Worm (Caenorhabditis elegans): ENCODE results near the gene prx-13.

Gene prx-13

DNA sequence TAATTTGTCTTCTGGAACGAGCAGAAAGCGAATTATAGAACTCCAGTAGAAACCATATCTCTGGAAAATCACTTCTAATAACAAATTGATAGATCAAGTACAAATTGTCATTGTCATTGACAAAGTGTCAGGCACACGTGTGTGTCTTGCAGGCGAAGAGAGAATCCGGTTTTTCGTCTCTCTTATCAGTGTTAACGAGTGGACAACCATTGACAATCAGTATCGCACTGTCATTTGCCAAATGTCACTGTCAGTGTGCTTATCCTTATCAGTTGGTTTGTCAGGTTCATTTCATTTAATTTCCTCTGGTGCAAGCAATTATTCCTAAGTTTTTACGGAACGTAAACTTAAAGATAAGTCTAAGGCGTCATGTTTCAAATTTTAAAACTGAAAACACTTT, 21.7 kb upstream of the prx-13 start (continued):
- no peak for TF ChIP-seq lim-7 (GFP tag; IDR thresholded peaks at IDR 0.05)
- TF ChIP-seq hmg-1.1 (GFP tag; IDR thresholded peaks at IDR 0.05), result no peak
- no peak for TF ChIP-seq lin-15B (tag; optimal IDR thresholded peaks at IDR 0.05)
- no peak for TF ChIP-seq D1046.2 (GFP tag; IDR thresholded peaks at IDR 0.05)
- no peak for TF ChIP-seq lin-29 (GFP tag; IDR thresholded peaks at IDR 0.05)
- no peak for TF ChIP-seq ZK546.5 (tag; optimal IDR thresholded peaks at IDR 0.05)
- no peak for TF ChIP-seq F37D6.2 (tag; optimal IDR thresholded peaks at IDR 0.05)
- peak; percentile 79 for TF ChIP-seq dmd-6 (GFP tag; IDR thresholded peaks at IDR 0.05)
- no peak for TF ChIP-seq nhr-11 (tag; optimal IDR thresholded peaks at IDR 0.05)
- TF ChIP-seq skn-1 (tag; optimal IDR thresholded peaks at IDR 0.05), result no peak
- no peak for TF ChIP-seq nhr-6 (tag; optimal IDR thresholded peaks at IDR 0.05)
- 0 out of 2 replicates have a peak, but pooled peaks have one; percentile 41 for TF ChIP-seq php-3 (GFP tag; IDR thresholded peaks at IDR 0.05)
- TF ChIP-seq zag-1 (tag; optimal IDR thresholded peaks at IDR 0.05), result no peak
- TF ChIP-seq sdz-12 (GFP tag; optimal IDR thresholded peaks at IDR 0.05), result no peak
- TF ChIP-seq vab-7 (GFP tag; IDR thresholded peaks at IDR 0.05), result no peak
- no peak for TF ChIP-seq gei-8 (GFP tag; optimal IDR thresholded peaks at IDR 0.05)
- TF ChIP-seq unc-130 (GFP tag; optimal IDR thresholded peaks at IDR 0.05), result no peak
- no peak for TF ChIP-seq Y48G9A.11 (GFP tag; IDR thresholded peaks at IDR 0.05)
- TF ChIP-seq tag-97 (GFP tag; IDR thresholded peaks at IDR 0.05), result no peak
- no peak for TF ChIP-seq duxl-1 (tag; optimal IDR thresholded peaks at IDR 0.05; ENCODE audit: poor library complexity)
- no peak for TF ChIP-seq ceh-32 (tag; optimal IDR thresholded peaks at IDR 0.05; ENCODE audit: poor library complexity)
- no peak for TF ChIP-seq ceh-44 (GFP tag; IDR thresholded peaks at IDR 0.05)
- no peak for TF ChIP-seq snpc-1.2 (GFP tag; IDR thresholded peaks at IDR 0.05)
- TF ChIP-seq snpc-4 (tag; optimal IDR thresholded peaks at IDR 0.05), result no peak
- TF ChIP-seq Y5F2A.4 (GFP tag; optimal IDR thresholded peaks at IDR 0.05), result no peak
- TF ChIP-seq aly-2 (tag; optimal IDR thresholded peaks at IDR 0.05), result no peak
- TF ChIP-seq unc-62 (GFP tag; optimal IDR thresholded peaks at IDR 0.05 in 1 of 2), result peak in 1 of 2 experiments; percentile 75
- TF ChIP-seq unc-62 (tag; optimal IDR thresholded peaks at IDR 0.05), result no peak
- TF ChIP-seq mdt-29 (GFP tag; IDR thresholded peaks at IDR 0.05), result no peak
- no peak for TF ChIP-seq Y75B8A.6 (GFP tag; IDR thresholded peaks at IDR 0.05)
- TF ChIP-seq ceh-20 (GFP tag; IDR thresholded peaks at IDR 0.05), result no peak
- TF ChIP-seq lin-13 (GFP tag; optimal IDR thresholded peaks at IDR 0.05), result no peak
- TF ChIP-seq arid-1 (GFP tag; conservative IDR thresholded peaks at IDR 0.05), result no peak
- peak in 1 of 2 experiments; percentile 37 for TF ChIP-seq mdl-1 (tag; optimal IDR thresholded peaks at IDR 0.05)
- no peak for TF ChIP-seq fos-1 (tag; optimal IDR thresholded peaks at IDR 0.05)
- 0 out of 2 replicates have a peak, but pooled peaks have one; percentile 22 for TF ChIP-seq lin-1 (GFP tag; IDR thresholded peaks at IDR 0.05)
- TF ChIP-seq pqm-1 (tag; optimal IDR thresholded peaks at IDR 0.05), result peak; percentile 93
- no peak for TF ChIP-seq zip-11 (GFP tag; IDR thresholded peaks at IDR 0.05)

DNA sequence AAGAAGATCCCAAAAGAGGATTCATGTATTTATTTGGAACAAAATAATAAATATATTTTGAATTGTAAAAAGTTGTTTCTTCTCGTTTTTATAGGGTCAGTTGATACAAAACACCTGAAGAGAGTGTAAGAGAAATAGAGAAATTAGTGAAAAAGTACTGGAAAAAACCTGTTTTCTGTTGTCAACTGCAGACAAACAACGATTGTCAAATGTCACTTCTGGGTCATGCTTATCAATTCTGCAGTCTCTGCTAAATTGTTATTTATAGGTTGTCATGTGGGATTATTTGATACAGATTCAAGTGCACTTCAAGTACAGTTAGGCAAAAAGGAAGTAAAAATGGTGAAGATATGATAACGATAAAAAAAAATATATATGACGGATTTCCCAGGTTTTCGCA, 20.7 kb upstream of the prx-13 start:
- TF ChIP-seq dmd-6 (GFP tag; IDR thresholded peaks at IDR 0.05) (peak; percentile 30; the same call in 1 of the 2 replicates), hif-1 (tag; optimal IDR thresholded peaks at IDR 0.05) (no peak), arid-1 (GFP tag; conservative IDR thresholded peaks at IDR 0.05) (no peak), mxl-3 (GFP tag; optimal IDR thresholded peaks at IDR 0.05) (peak; percentile 15), hlh-30 (tag; optimal IDR thresholded peaks at IDR 0.05; ENCODE audit: insufficient read depth) (peak; percentile 66), pha-4 (GFP tag; IDR thresholded peaks at IDR 0.05) (no peak), pha-4 (tag; optimal IDR thresholded peaks at IDR 0.05) (no peak), spr-1 (tag; optimal IDR thresholded peaks at IDR 0.05) (no peak), daf-16 (GFP tag; optimal IDR thresholded peaks at IDR 0.05) (no peak), daf-16 (tag; optimal IDR thresholded peaks at IDR 0.05) (peak; percentile 37), unc-62 (GFP tag; optimal IDR thresholded peaks at IDR 0.05 in 1 of 2) (peak in 1 of 2 experiments; percentile 44), unc-62 (tag; optimal IDR thresholded peaks at IDR 0.05) (no peak), snpc-1.2 (GFP tag; IDR thresholded peaks at IDR 0.05) (no peak), nhr-102 (tag; optimal IDR thresholded peaks at IDR 0.05) (no peak), mdt-29 (GFP tag; IDR thresholded peaks at IDR 0.05) (no peak), ztf-7 (tag; optimal IDR thresholded peaks at IDR 0.05) (no peak), hlh-11 (tag; optimal IDR thresholded peaks at IDR 0.05) (peak; percentile 48), skn-1 (tag; optimal IDR thresholded peaks at IDR 0.05) (no peak), nhr-28 (tag; optimal IDR thresholded peaks at IDR 0.05) (peak; percentile 55), nhr-48 (tag; optimal IDR thresholded peaks at IDR 0.05) (peak; percentile 58), mxl-2 (GFP tag; conservative IDR thresholded peaks at IDR 0.05) (no peak), ZK546.5 (tag; optimal IDR thresholded peaks at IDR 0.05) (no peak), D1046.2 (GFP tag; IDR thresholded peaks at IDR 0.05) (no peak), zag-1 (tag; optimal IDR thresholded peaks at IDR 0.05) (no peak)
